Worm (Caenorhabditis elegans): ENCODE measurements around the gene ZK1058.3.

ce11 chrIII:3926116-3926515 is 7.4 kb downstream of the ZK1058.3 start, which contains the start of gene ZK1058.9:
- TF ChIP-seq tbx-37 (GFP tag; conservative IDR thresholded peaks at IDR 0.05), result no peak
- TF ChIP-seq ceh-36 (tag; optimal IDR thresholded peaks at IDR 0.05), result no peak
- no peak for TF ChIP-seq B0310.2 (tag; optimal IDR thresholded peaks at IDR 0.05)
- no peak for TF ChIP-seq tbx-11 (GFP tag; IDR thresholded peaks at IDR 0.05)
- TF ChIP-seq ama-1 (optimal IDR thresholded peaks at IDR 0.05), result no peak
